Worm (Caenorhabditis elegans) whole organism, early embryonic: ENCODE data around the gene D2062.4.
A peak's percentile ranks its signal among the peaks of the same experiment; 100 is the strongest.
"Not testable (repeated sequence)": the region's sequence is repeated elsewhere in the genome, so short reads cannot be mapped to it uniquely, and the experiment has no call there.

Experiments used
- F13C5.2 ChIP-seq: sonication (generic microtip); optimal IDR thresholded peaks from 2 replicates; lab custom pipeline; 2017; ENCODE audit warnings: mild to moderate bottlenecking, missing genetic modification characterization, inconsistent platforms, missing compliant biosample characterization
- ama-1 ChIP-seq: fragments of 150-350 bp; optimal IDR thresholded peaks from 2 replicates; lab custom pipeline; 2014
- ceh-13 ChIP-seq: fragments of 200-800 bp; sonication (Bioruptor generic); optimal IDR thresholded peaks from 2 replicates; lab custom pipeline; 2018; ENCODE audit warnings: mild to moderate bottlenecking, missing genetic modification characterization, missing compliant biosample characterization
- ceh-36 ChIP-seq: sonication (generic microtip); optimal IDR thresholded peaks from 2 replicates; lab custom pipeline; 2016; ENCODE audit warnings: missing genetic modification characterization, inconsistent platforms, missing compliant biosample characterization
- flt-1 ChIP-seq: fragments of 200-800 bp; sonication (Bioruptor generic); IDR thresholded peaks from 2 replicates; pipeline ENCODE4 v1.3.6; 2022; ENCODE audit warnings: missing genetic modification characterization, missing compliant biosample characterization
- hmg-4 ChIP-seq: fragments of 200-800 bp; sonication (Bioruptor generic); optimal IDR thresholded peaks from 2 replicates; lab custom pipeline; 2018; ENCODE audit warnings: mild to moderate bottlenecking, missing genetic modification characterization, missing compliant biosample characterization
- hnd-1 ChIP-seq: sonication (generic microtip); optimal IDR thresholded peaks from 2 replicates; lab custom pipeline; 2016; ENCODE audit warnings: missing genetic modification characterization, missing compliant biosample characterization
- scrt-1 ChIP-seq: fragments of 200-800 bp; sonication (Bioruptor generic); IDR thresholded peaks from 2 replicates; pipeline ENCODE4 v1.3.6; 2022; ENCODE audit warnings: missing genetic modification characterization, missing compliant biosample characterization
- tbx-11 ChIP-seq: fragments of 200-800 bp; sonication (Bioruptor generic); IDR thresholded peaks from 2 replicates; pipeline ENCODE4 v1.3.6; 2022; ENCODE audit warnings: missing genetic modification characterization, missing compliant biosample characterization
- tra-4 ChIP-seq: sonication (generic microtip); optimal IDR thresholded peaks from 2 replicates; lab custom pipeline; 2017; ENCODE audit warnings: missing genetic modification characterization, missing compliant biosample characterization

DNA sequence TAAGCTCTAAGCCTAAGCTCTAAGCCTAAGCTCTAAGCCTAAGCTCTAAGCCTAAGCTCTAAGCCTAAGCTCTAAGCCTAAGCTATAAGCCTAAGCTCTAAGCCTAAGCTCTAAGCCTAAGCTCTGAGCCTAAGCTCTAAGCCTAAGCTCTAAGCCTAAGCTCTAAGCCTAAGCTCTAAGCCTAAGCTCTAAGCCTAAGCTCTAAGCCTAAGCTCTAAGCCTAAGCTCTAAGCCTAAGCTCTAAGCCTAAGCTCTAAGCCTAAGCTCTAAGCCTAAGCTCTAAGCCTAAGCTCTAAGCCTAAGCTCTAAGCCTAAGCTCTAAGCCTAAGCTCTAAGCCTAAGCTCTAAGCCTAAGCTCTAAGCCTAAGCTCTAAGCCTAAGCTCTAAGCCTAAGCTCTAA lies 9.0 kb downstream of the D2062.4 start:
- not testable (repeated sequence) for TF ChIP-seq ama-1 (lab: Kevin White, UChicago); F13C5.2 (tag; lab: Kevin White, UChicago); tra-4 (tag; lab: Kevin White, UChicago); flt-1 (GFP tag; lab: Robert Waterston, UW); ceh-13; hnd-1 (tag; lab: Kevin White, UChicago); tbx-11 (GFP tag; lab: Robert Waterston, UW); hmg-4 (GFP tag; lab: Kevin White, UChicago); scrt-1 (GFP tag; lab: Robert Waterston, UW)
- TF ChIP-seq ceh-36 (tag; lab: Kevin White, UChicago), result peak; percentile 76
